Fruit fly (Drosophila melanogaster): ENCODE measurements around the gene mrt.
A peak's percentile ranks its signal among the peaks of the same experiment; 100 is the strongest.

DNA sequence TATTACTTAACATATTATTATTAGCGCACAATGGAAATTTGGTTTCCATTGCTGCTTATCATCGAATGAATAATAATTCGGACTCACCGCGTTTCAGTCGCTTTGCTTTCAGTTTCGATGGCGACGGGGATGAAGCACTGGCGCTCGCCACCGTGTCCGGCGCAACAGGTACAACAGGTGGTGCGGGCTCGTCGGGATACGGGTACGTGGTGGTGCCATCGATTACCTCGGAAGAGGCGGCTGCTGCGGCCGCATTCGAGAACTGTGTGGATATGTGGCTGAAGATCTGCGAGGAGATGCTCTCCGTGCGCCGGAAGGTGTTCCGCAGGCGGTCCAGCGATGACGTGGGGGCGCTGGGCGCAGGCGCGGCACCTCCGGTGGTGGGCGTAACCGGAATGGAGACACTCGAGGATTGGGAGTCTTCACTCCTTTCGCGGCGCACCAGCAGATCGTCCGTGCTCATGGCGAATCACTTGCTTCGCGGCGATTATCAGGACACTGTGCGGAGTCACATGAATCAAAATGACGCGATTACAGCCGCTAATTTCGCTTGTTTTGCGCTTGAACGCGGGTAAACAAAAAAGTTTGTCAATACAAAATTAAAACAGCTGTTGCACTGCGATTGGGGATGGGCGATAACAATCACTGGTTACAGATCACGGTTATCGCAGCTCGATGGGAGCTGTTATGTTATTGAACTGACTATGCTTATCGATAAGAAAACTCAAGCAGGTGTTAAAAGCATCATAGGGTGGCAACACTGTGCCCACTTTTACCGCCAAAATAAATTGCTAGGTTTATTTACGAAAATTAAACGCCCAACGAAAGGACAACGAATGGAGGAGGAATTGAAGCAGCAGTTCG, 43.8 kb downstream of the mrt start, which contains the start of the genes CG31064 and PolA2:
- no peak for TF ChIP-seq br (GFP tag; optimal IDR thresholded peaks at IDR 0.05)
- TF ChIP-seq Dfd (GFP tag; optimal IDR thresholded peaks at IDR 0.05), result no peak
- no peak for TF ChIP-seq OdsH (GFP tag; optimal IDR thresholded peaks at IDR 0.05)
- no peak for TF ChIP-seq Myc (optimal IDR thresholded peaks at IDR 0.05)
- peak; percentile 4 for TF ChIP-seq Hr83 (GFP tag; optimal IDR thresholded peaks at IDR 0.05; ENCODE audit: poor library complexity, severe bottlenecking)
- no peak for TF ChIP-seq psq (GFP tag; optimal IDR thresholded peaks at IDR 0.05)
- TF ChIP-seq tai (GFP tag; optimal IDR thresholded peaks at IDR 0.05), result no peak
- no peak for TF ChIP-seq CrebA (GFP tag; optimal IDR thresholded peaks at IDR 0.05; ENCODE audit: borderline replicate concordance)
- no peak for TF ChIP-seq Hr78 (GFP tag; optimal IDR thresholded peaks at IDR 0.05)
- TF ChIP-seq usp (GFP tag; optimal IDR thresholded peaks at IDR 0.05), result no peak

Data from whole organism, wandering third instar larva.